Fruit fly (Drosophila melanogaster): Measurements from ENCODE around the gene I-t.

DNA sequence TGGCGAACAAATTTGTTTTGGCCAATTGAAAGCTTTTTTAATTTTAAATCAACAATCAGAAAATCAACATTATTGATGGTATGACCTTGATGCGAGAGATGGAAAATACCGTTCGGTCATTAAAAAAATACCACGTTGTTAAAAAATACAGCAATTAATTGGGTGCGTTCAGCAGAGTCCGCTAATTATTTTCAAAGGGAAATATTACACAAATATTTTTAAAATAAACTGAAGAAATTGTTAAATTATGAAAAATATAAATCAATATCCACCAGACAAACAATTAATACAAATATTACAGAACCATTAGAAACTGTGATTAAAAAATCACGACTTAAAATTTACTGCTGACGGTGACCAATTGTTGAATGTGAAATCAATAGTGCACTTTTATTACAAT, 25.8 kb upstream of the I-t start, which contains the start of gene CG18476:
- TF ChIP-seq Eip75B (GFP tag; optimal IDR thresholded peaks at IDR 0.05): no peak
- TF ChIP-seq esn (GFP tag; optimal IDR thresholded peaks at IDR 0.05): peak; percentile 93
- TF ChIP-seq CG15336 (GFP tag; IDR thresholded peaks at IDR 0.05): peak; percentile 92
- peak; percentile 91 for TF ChIP-seq CG3919 (GFP tag; optimal IDR thresholded peaks at IDR 0.05)
- peak; percentile 93 for TF ChIP-seq CG10669 (GFP tag; optimal IDR thresholded peaks at IDR 0.05)
- TF ChIP-seq Hr39 (GFP tag; optimal IDR thresholded peaks at IDR 0.05): peak; percentile 88
- TF ChIP-seq Eip78C (GFP tag): peak; percentile 99
- peak; percentile 91 for TF ChIP-seq CG11294 (GFP tag; IDR thresholded peaks at IDR 0.05)
- TF ChIP-seq Lpt (GFP tag; optimal IDR thresholded peaks at IDR 0.05): peak; percentile 89
- peak; percentile 95 for TF ChIP-seq Gug (GFP tag; IDR thresholded peaks at IDR 0.05)
- peak; percentile 80 for TF ChIP-seq CG16779 (tag; optimal IDR thresholded peaks at IDR 0.05)
- peak; percentile 91 for TF ChIP-seq net (GFP tag; optimal IDR thresholded peaks at IDR 0.05)

Data from whole organism, prepupa.